Worm (Caenorhabditis elegans): ENCODE results near the gene ZC239.20.

- TF ChIP-seq elt-2 (tag; optimal IDR thresholded peaks at IDR 0.05) = no peak
- TF ChIP-seq ceh-22 (tag; optimal IDR thresholded peaks at IDR 0.05) = no peak
- TF ChIP-seq unc-55 (GFP tag; optimal IDR thresholded peaks at IDR 0.05) = no peak
- TF ChIP-seq unc-42 (tag; optimal IDR thresholded peaks at IDR 0.05) = no peak
- no peak for TF ChIP-seq ceh-6 (GFP tag; optimal IDR thresholded peaks at IDR 0.05)
- no peak for TF ChIP-seq pros-1 (tag; optimal IDR thresholded peaks at IDR 0.05)
- TF ChIP-seq pha-2 (tag; optimal IDR thresholded peaks at IDR 0.05) = no peak
Observed at ce11 chrII:3245836-3246235, 39.5 kb upstream of the ZC239.20 start, which contains the start of gene C17F4.7.

All from whole organism, late embryonic.